Worm (Caenorhabditis elegans) whole organism, L2 larva: Measurements from ENCODE around the gene Y113G7B.27.
A peak's percentile ranks its signal among the peaks of the same experiment; 100 is the strongest.

Experiments used
- C34F6.9 ChIP-seq: fragments of 150-350 bp; optimal IDR thresholded peaks from 2 replicates; lab custom pipeline; 2014; ENCODE audit warnings: missing biosample characterization, missing genetic modification characterization
- F13H6.1 ChIP-seq: sonication (generic microtip); optimal IDR thresholded peaks from 2 replicates; lab custom pipeline; 2016; ENCODE audit warnings: missing genetic modification characterization, missing compliant biosample characterization
- Y55F3AM.14 ChIP-seq: fragments of 200-800 bp; sonication (Bioruptor generic); optimal IDR thresholded peaks from 2 replicates; lab custom pipeline; 2018; ENCODE audit warnings: mild to moderate bottlenecking, missing genetic modification characterization, missing compliant biosample characterization
- ZK546.5 ChIP-seq: sonication (generic microtip); optimal IDR thresholded peaks from 2 replicates; lab custom pipeline; 2017; ENCODE audit warnings: missing biosample characterization, missing genetic modification characterization
- alr-1 ChIP-seq: fragments of 150-350 bp; optimal IDR thresholded peaks from 2 replicates; lab custom pipeline; 2014; ENCODE audit warnings: missing biosample characterization, missing genetic modification characterization
- ama-1 ChIP-seq: fragments of 150-350 bp; optimal IDR thresholded peaks from 2 replicates; lab custom pipeline; 2018; ENCODE audit warnings: inconsistent platforms
- blmp-1 ChIP-seq: sonication (generic microtip); optimal IDR thresholded peaks from 2 replicates; lab custom pipeline; 2017; ENCODE audit warnings: missing genetic modification characterization, mild to moderate bottlenecking, missing compliant biosample characterization, antibody characterized with exemption, moderate library complexity; ENCODE audit not compliant: insufficient read depth
- ceh-16 ChIP-seq: fragments of 150-350 bp; optimal IDR thresholded peaks from 2 replicates; lab custom pipeline; 2014; ENCODE audit warnings: missing biosample characterization, missing genetic modification characterization
- ceh-82 ChIP-seq: fragments of 150-350 bp; optimal IDR thresholded peaks from 2 replicates; lab custom pipeline; 2014; ENCODE audit warnings: missing biosample characterization, missing genetic modification characterization
- egl-27 ChIP-seq: sonication (generic microtip); optimal IDR thresholded peaks from 3 replicates; lab custom pipeline; 2017; ENCODE audit warnings: missing biosample characterization, missing genetic modification reagents, missing genetic modification characterization
- elt-1 ChIP-seq: fragments of 150-350 bp; optimal IDR thresholded peaks from 2 replicates; lab custom pipeline; 2014; ENCODE audit warnings: missing biosample characterization, missing genetic modification characterization
- elt-3 ChIP-seq: sonication (generic microtip); optimal IDR thresholded peaks from 2 replicates; lab custom pipeline; 2017; ENCODE audit warnings: missing biosample characterization, missing genetic modification characterization
- fos-1 ChIP-seq: fragments of 150-350 bp; optimal IDR thresholded peaks from 2 replicates; lab custom pipeline; 2014; ENCODE audit warnings: missing biosample characterization, missing genetic modification characterization
- gmeb-1 ChIP-seq: fragments of 150-350 bp; optimal IDR thresholded peaks from 2 replicates; lab custom pipeline; 2014; ENCODE audit warnings: missing biosample characterization, missing genetic modification characterization
- lin-11 ChIP-seq: fragments of 150-350 bp; sonication (generic microtip); optimal IDR thresholded peaks from 2 replicates; lab custom pipeline; 2014; ENCODE audit warnings: missing biosample characterization, missing genetic modification characterization, inconsistent platforms, mixed read lengths
- lin-13 ChIP-seq: fragments of 150-350 bp; optimal IDR thresholded peaks from 2 replicates; lab custom pipeline; 2014; ENCODE audit warnings: missing biosample characterization, missing genetic modification reagents, missing genetic modification characterization
- lin-39 ChIP-seq: fragments of 150-350 bp; optimal IDR thresholded peaks from 2 replicates; lab custom pipeline; 2014; ENCODE audit warnings: missing biosample characterization, missing genetic modification reagents, missing genetic modification characterization
- mab-5 ChIP-seq: fragments of 150-350 bp; optimal IDR thresholded peaks from 2 replicates; lab custom pipeline; 2014; ENCODE audit warnings: missing biosample characterization, missing genetic modification characterization
- mbf-1 ChIP-seq: sonication (generic microtip); optimal IDR thresholded peaks from 2 replicates; lab custom pipeline; 2017; ENCODE audit warnings: missing biosample characterization, missing genetic modification characterization
- nhr-10 ChIP-seq: sonication (generic microtip); optimal IDR thresholded peaks from 2 replicates; lab custom pipeline; 2017; ENCODE audit warnings: missing biosample characterization, missing genetic modification characterization
- nhr-12 ChIP-seq: fragments of 150-350 bp; optimal IDR thresholded peaks from 2 replicates; lab custom pipeline; 2014; ENCODE audit warnings: missing biosample characterization, missing genetic modification characterization
- nhr-23 ChIP-seq: fragments of 150-350 bp; optimal IDR thresholded peaks from 2 replicates; lab custom pipeline; 2014; ENCODE audit warnings: missing biosample characterization, missing genetic modification reagents, missing genetic modification characterization
- nhr-237 ChIP-seq: fragments of 150-350 bp; optimal IDR thresholded peaks from 2 replicates; lab custom pipeline; 2014; ENCODE audit warnings: missing biosample characterization, missing genetic modification characterization
- nhr-25 ChIP-seq: fragments of 150-350 bp; sonication (generic microtip); optimal IDR thresholded peaks from 3 replicates; lab custom pipeline; 2014; ENCODE audit warnings: missing biosample characterization, missing genetic modification characterization
- nhr-6 ChIP-seq: fragments of 150-350 bp; optimal IDR thresholded peaks from 2 replicates; lab custom pipeline; 2014; ENCODE audit warnings: missing biosample characterization, missing genetic modification characterization
- peb-1 ChIP-seq: fragments of 150-350 bp; optimal IDR thresholded peaks from 2 replicates; lab custom pipeline; 2014; ENCODE audit warnings: missing biosample characterization, missing genetic modification characterization
- sem-4 ChIP-seq: fragments of 150-350 bp; optimal IDR thresholded peaks from 2 replicates; lab custom pipeline; 2014; ENCODE audit warnings: missing biosample characterization, missing genetic modification reagents, missing genetic modification characterization
- skn-1 ChIP-seq: sonication (generic microtip); optimal IDR thresholded peaks from 2 replicates; lab custom pipeline; 2017; ENCODE audit warnings: missing biosample characterization, missing genetic modification characterization
- sma-3 ChIP-seq: sonication (generic microtip); optimal IDR thresholded peaks from 2 replicates; lab custom pipeline; 2016; ENCODE audit warnings: missing genetic modification reagents, missing genetic modification characterization, missing compliant biosample characterization
- sma-9 ChIP-seq, 2 experiments: fragments of 150-350 bp in 1 of 2; sonication (generic microtip) in 1 of 2; optimal IDR thresholded peaks; 2 replicates each; lab custom pipeline; 2014 to 2016; ENCODE audit warnings: missing genetic modification characterization in 2 of 2, mild to moderate bottlenecking in 1 of 2, missing biosample characterization in 1 of 2, missing compliant biosample characterization in 1 of 2, missing genetic modification reagents in 1 of 2, moderate library complexity in 1 of 2
- snpc-4 ChIP-seq: fragments of 150-350 bp; optimal IDR thresholded peaks from 2 replicates; lab custom pipeline; 2014; ENCODE audit warnings: missing biosample characterization, missing genetic modification characterization
- unc-39 ChIP-seq: fragments of 150-350 bp; optimal IDR thresholded peaks from 2 replicates; lab custom pipeline; 2014; ENCODE audit warnings: missing biosample characterization, missing genetic modification characterization
- unc-62 ChIP-seq: fragments of 150-350 bp; optimal IDR thresholded peaks from 2 replicates; lab custom pipeline; 2014; ENCODE audit warnings: missing biosample characterization, missing genetic modification reagents, missing genetic modification characterization
- zag-1 ChIP-seq: fragments of 150-350 bp; optimal IDR thresholded peaks from 2 replicates; lab custom pipeline; 2014; ENCODE audit warnings: missing biosample characterization, missing genetic modification characterization
- ztf-11 ChIP-seq: sonication (generic microtip); optimal IDR thresholded peaks from 2 replicates; lab custom pipeline; 2017; ENCODE audit warnings: missing biosample characterization, missing genetic modification characterization
- ztf-4 ChIP-seq: fragments of 150-350 bp; optimal IDR thresholded peaks from 2 replicates; lab custom pipeline; 2014; ENCODE audit warnings: missing biosample characterization, missing genetic modification characterization

Gene Y113G7B.27

ce11 chrV:20192102-20192880, at the start of gene Y113G7B.27, which contains the start of gene fbxa-115:
TSS of gene Y113G7B.27 (plus strand) at chrV:20192830.
TSS of gene fbxa-115 (minus strand) at chrV:20192152.
- peak; percentile 78 for TF ChIP-seq skn-1 (tag; lab: Kevin White, UChicago)
- no peak for TF ChIP-seq alr-1 (tag; lab: Kevin White, UChicago)

- no peak for TF ChIP-seq nhr-23 (tag; lab: Kevin White, UChicago)
- TF ChIP-seq ZK546.5 (tag; lab: Kevin White, UChicago): no peak
- no peak for TF ChIP-seq elt-1
- TF ChIP-seq F13H6.1 (tag; lab: Kevin White, UChicago): no peak
- TF ChIP-seq lin-39 (tag; lab: Kevin White, UChicago): no peak
- no peak for TF ChIP-seq ama-1 (lab: Kevin White, UChicago)
- no peak for TF ChIP-seq skn-1 (tag; lab: Kevin White, UChicago)
- no peak for TF ChIP-seq ztf-4 (tag; lab: Kevin White, UChicago)
- no peak for TF ChIP-seq elt-3 (tag; lab: Kevin White, UChicago)
- TF ChIP-seq mbf-1 (tag; lab: Kevin White, UChicago): no peak
- TF ChIP-seq lin-11: no peak
Measured at ce11 chrV:20143711-20144110, 48.9 kb upstream of the Y113G7B.27 start.

- TF ChIP-seq blmp-1 (tag; lab: Kevin White, UChicago): no peak
- TF ChIP-seq zag-1: no peak
- no peak for TF ChIP-seq nhr-6 (tag; lab: Kevin White, UChicago)
- TF ChIP-seq lin-13: no peak
- no peak for TF ChIP-seq ceh-82 (tag; lab: Kevin White, UChicago)
- no peak for TF ChIP-seq unc-62 (GFP tag; lab: Kevin White, UChicago)
- no peak for TF ChIP-seq alr-1 (tag; lab: Kevin White, UChicago)
- TF ChIP-seq gmeb-1 (tag; lab: Kevin White, UChicago): peak; percentile 35
- TF ChIP-seq Y55F3AM.14: no peak
- no peak for TF ChIP-seq nhr-25 (tag; lab: Kevin White, UChicago)
- TF ChIP-seq sem-4 (tag; lab: Kevin White, UChicago): no peak
- no peak for TF ChIP-seq snpc-4 (tag; lab: Kevin White, UChicago)
- TF ChIP-seq skn-1 (tag; lab: Kevin White, UChicago): no peak
- TF ChIP-seq unc-39 (tag; lab: Kevin White, UChicago): no peak
- TF ChIP-seq fos-1: peak; percentile 75
- no peak for TF ChIP-seq nhr-10 (tag; lab: Kevin White, UChicago)
Measured at ce11 chrV:20147662-20148245, 44.9 kb upstream of the Y113G7B.27 start, which contains the start of gene Y113G7A.13. TSS of gene Y113G7A.13 (plus strand) at chrV:20148195.

- TF ChIP-seq nhr-12 (tag; lab: Kevin White, UChicago) (no peak), ztf-11 (no peak), zag-1 (no peak), mab-5 (tag; lab: Kevin White, UChicago) (no peak)
- TF ChIP-seq, all 48 proteins: peak for 0
Measured at ce11 chrV:20151432-20151831, 41.2 kb upstream of the Y113G7B.27 start, which contains the start of gene F19B2.7. TSS of gene F19B2.7 (plus strand) at chrV:20151732.

ce11 chrV:20151855-20152254, 40.8 kb upstream of the Y113G7B.27 start:
- no peak for TF ChIP-seq elt-3 (tag; lab: Kevin White, UChicago)
- no peak for TF ChIP-seq zag-1

- TF ChIP-seq ceh-16 (tag; lab: Kevin White, UChicago) (no peak), unc-39 (tag; lab: Kevin White, UChicago) (no peak), sma-3 (GFP tag; lab: Kevin White, UChicago) (no peak), C34F6.9 (tag; lab: Kevin White, UChicago) (no peak), lin-11 (no peak), unc-62 (GFP tag; lab: Kevin White, UChicago) (no peak), mab-5 (tag; lab: Kevin White, UChicago) (no peak), ama-1 (lab: Kevin White, UChicago) (no peak), nhr-237 (tag; lab: Kevin White, UChicago) (no peak), F13H6.1 (tag; lab: Kevin White, UChicago) (no peak), lin-39 (tag; lab: Kevin White, UChicago) (no peak), egl-27 (no peak), sma-9 (GFP tag; optimal IDR thresholded peaks at IDR 0.05; lab: Kevin White, UChicago) (no peak), sma-9 (tag; optimal IDR thresholded peaks at IDR 0.05; lab: Kevin White, UChicago) (no peak), peb-1 (tag; lab: Kevin White, UChicago) (no peak), elt-1 (no peak), blmp-1 (tag; lab: Kevin White, UChicago) (no peak)
Measured at ce11 chrV:20158223-20158622, 34.4 kb upstream of the Y113G7B.27 start, which contains the start of gene F19B2.6. TSS of gene F19B2.6 (plus strand) at chrV:20158523.
